In genomic region chrIII:535266-536107, ce11 we compare ENCODE assay signal across 3 worm cellular contexts.
TF ChIP-seq lines count a peak whose summit lies in the region.

No protein-coding gene starts in this region.

TF ChIP-seq in whole organism, L1 larva, 84 proteins besides CTCF, POLR2A, EP300 and RAD21 (continued from another document and continues in another):
- no peak for TF ChIP-seq isw-1 (GFP tag; IDR thresholded peaks at IDR 0.05; lab: Robert Waterston, UW)
- TF ChIP-seq zip-4 (GFP tag; optimal IDR thresholded peaks at IDR 0.05; lab: Kevin White, UChicago): no peak
- TF ChIP-seq lir-3 (tag; optimal IDR thresholded peaks at IDR 0.05; lab: Kevin White, UChicago; ENCODE audit: poor library complexity): peak; percentile 25
- no peak for TF ChIP-seq ets-5 (GFP tag; IDR thresholded peaks at IDR 0.05; lab: Robert Waterston, UW)
- TF ChIP-seq nhr-11 (tag; optimal IDR thresholded peaks at IDR 0.05; lab: Kevin White, UChicago): no peak
- TF ChIP-seq hpl-2 (GFP tag; optimal IDR thresholded peaks at IDR 0.05; lab: Kevin White, UChicago): no peak
- no peak for TF ChIP-seq nhr-237 (tag; optimal IDR thresholded peaks at IDR 0.05; lab: Kevin White, UChicago)
- no peak for TF ChIP-seq hlh-17 (GFP tag; optimal IDR thresholded peaks at IDR 0.05; lab: Kevin White, UChicago; ENCODE audit: borderline replicate concordance)
- peak; percentile 75 for TF ChIP-seq nhr-47 (tag; optimal IDR thresholded peaks at IDR 0.05; lab: Kevin White, UChicago)
- TF ChIP-seq xbp-1 (tag; optimal IDR thresholded peaks at IDR 0.05; lab: Kevin White, UChicago): peak; percentile 37
- no peak for TF ChIP-seq unc-98 (GFP tag; IDR thresholded peaks at IDR 0.05; lab: Robert Waterston, UW)
- peak; percentile 31 for TF ChIP-seq skn-1 (tag; optimal IDR thresholded peaks at IDR 0.05; lab: Kevin White, UChicago)
- TF ChIP-seq nhr-85 (tag; lab: Kevin White, UChicago): peak; percentile 79
- TF ChIP-seq nhr-20 (tag; optimal IDR thresholded peaks at IDR 0.05; lab: Kevin White, UChicago): peak; percentile 58
- TF ChIP-seq egl-27 (tag; optimal IDR thresholded peaks at IDR 0.05; lab: Kevin White, UChicago): no peak
- TF ChIP-seq zag-1 (tag; optimal IDR thresholded peaks at IDR 0.05; lab: Kevin White, UChicago): no peak
- TF ChIP-seq unc-86 (tag; optimal IDR thresholded peaks at IDR 0.05; lab: Kevin White, UChicago): peak; percentile 46
- TF ChIP-seq nhr-77 (tag; optimal IDR thresholded peaks at IDR 0.05; lab: Kevin White, UChicago): no peak
- TF ChIP-seq efl-3 (GFP tag; optimal IDR thresholded peaks at IDR 0.05; lab: Kevin White, UChicago): no peak
- TF ChIP-seq ceh-90 (tag; optimal IDR thresholded peaks at IDR 0.05; lab: Kevin White, UChicago): no peak
- TF ChIP-seq elt-2 (tag; optimal IDR thresholded peaks at IDR 0.05; lab: Kevin White, UChicago): peak; percentile 85
- TF ChIP-seq mef-2 (tag; optimal IDR thresholded peaks at IDR 0.05; lab: Kevin White, UChicago): no peak
- TF ChIP-seq lin-13 (GFP tag; optimal IDR thresholded peaks at IDR 0.05; lab: Kevin White, UChicago): no peak
- no peak for TF ChIP-seq hlh-4 (tag; optimal IDR thresholded peaks at IDR 0.05; lab: Kevin White, UChicago)
- no peak for TF ChIP-seq sptf-1 (tag; optimal IDR thresholded peaks at IDR 0.05; lab: Kevin White, UChicago)
- TF ChIP-seq dsc-1 (tag; optimal IDR thresholded peaks at IDR 0.05; lab: Kevin White, UChicago): peak; percentile 76
- TF ChIP-seq tlp-1 (tag; optimal IDR thresholded peaks at IDR 0.05; lab: Kevin White, UChicago): no peak
- peak; percentile 59 for TF ChIP-seq swsn-7 (tag; optimal IDR thresholded peaks at IDR 0.05; lab: Kevin White, UChicago)
- no peak for TF ChIP-seq fkh-10 (GFP tag; optimal IDR thresholded peaks at IDR 0.05; lab: Kevin White, UChicago)
- TF ChIP-seq aha-1 (tag; optimal IDR thresholded peaks at IDR 0.05; lab: Kevin White, UChicago): no peak
- no peak for TF ChIP-seq nhr-12 (tag; optimal IDR thresholded peaks at IDR 0.05; lab: Kevin White, UChicago)
- no peak for TF ChIP-seq ama-1 (optimal IDR thresholded peaks at IDR 0.05; lab: Kevin White, UChicago)
- no peak for TF ChIP-seq mdl-1 (tag; optimal IDR thresholded peaks at IDR 0.05; lab: Kevin White, UChicago)
- TF ChIP-seq jun-1 (tag; optimal IDR thresholded peaks at IDR 0.05; lab: Kevin White, UChicago): no peak
- peak; percentile 14 for TF ChIP-seq pax-3 (tag; optimal IDR thresholded peaks at IDR 0.05; lab: Kevin White, UChicago)
- TF ChIP-seq alr-1 (tag; optimal IDR thresholded peaks at IDR 0.05; lab: Kevin White, UChicago; ENCODE audit: borderline replicate concordance): no peak
- TF ChIP-seq lsy-2 (tag; optimal IDR thresholded peaks at IDR 0.05; lab: Kevin White, UChicago): peak; percentile 32 to 57
- TF ChIP-seq nhr-28 (tag; optimal IDR thresholded peaks at IDR 0.05; lab: Kevin White, UChicago): no peak
- TF ChIP-seq pag-3 (tag; optimal IDR thresholded peaks at IDR 0.05; lab: Kevin White, UChicago; ENCODE audit: borderline replicate concordance, insufficient read depth): no peak
- TF ChIP-seq nhr-76 (tag; optimal IDR thresholded peaks at IDR 0.05; lab: Kevin White, UChicago): no peak
- TF ChIP-seq nhr-19 (GFP tag; conservative IDR thresholded peaks at IDR 0.05; lab: Robert Waterston, UW): no peak; the same call in 1 of the 2 replicates
- TF ChIP-seq irx-1 (tag; optimal IDR thresholded peaks at IDR 0.05; lab: Kevin White, UChicago): no peak
- TF ChIP-seq F16B12.6 (tag; optimal IDR thresholded peaks at IDR 0.05; lab: Kevin White, UChicago): no peak
- no peak for TF ChIP-seq ceh-8 (GFP tag; optimal IDR thresholded peaks at IDR 0.05; lab: Kevin White, UChicago)
- peak; percentile 66 for TF ChIP-seq snu-23 (GFP tag; optimal IDR thresholded peaks at IDR 0.05; lab: Kevin White, UChicago)

TF ChIP-seq in whole organism, L3 larva, 47 proteins besides CTCF, POLR2A, EP300 and RAD21 (continued from another document):
- TF ChIP-seq unc-39 (tag; optimal IDR thresholded peaks at IDR 0.05; lab: Kevin White, UChicago) (no peak), egl-5 (tag; optimal IDR thresholded peaks at IDR 0.05; lab: Kevin White, UChicago) (no peak), ztf-4 (tag; optimal IDR thresholded peaks at IDR 0.05; lab: Kevin White, UChicago) (no peak), tbx-2 (tag; optimal IDR thresholded peaks at IDR 0.05; lab: Kevin White, UChicago) (peak; percentile 1), ceh-28 (tag; optimal IDR thresholded peaks at IDR 0.05; lab: Kevin White, UChicago) (no peak), mdl-1 (tag; optimal IDR thresholded peaks at IDR 0.05; lab: Kevin White, UChicago) (no peak), jun-1 (tag; optimal IDR thresholded peaks at IDR 0.05; lab: Kevin White, UChicago) (peak; percentile 40), fkh-10 (GFP tag; optimal IDR thresholded peaks at IDR 0.05; lab: Kevin White, UChicago) (no peak), hmg-11 (tag; optimal IDR thresholded peaks at IDR 0.05; lab: Kevin White, UChicago) (peak; percentile 71)

TF ChIP-seq in whole organism, young adult, 124 proteins besides CTCF, POLR2A, EP300 and RAD21 (continued from another document):
- TF ChIP-seq mxl-1 (tag; optimal IDR thresholded peaks at IDR 0.05; lab: Kevin White, UChicago) (peak; percentile 9), lin-40 (tag; optimal IDR thresholded peaks at IDR 0.05; lab: Kevin White, UChicago) (peak; percentile 66), F37B4.10 (GFP tag; IDR thresholded peaks at IDR 0.05; lab: Robert Waterston, UW) (0 out of 2 replicates have a peak, but pooled peaks have one; percentile 41), ccch-3 (GFP tag; optimal IDR thresholded peaks at IDR 0.05; lab: Kevin White, UChicago) (no peak), ztf-26 (tag; optimal IDR thresholded peaks at IDR 0.05; lab: Kevin White, UChicago) (peak; percentile 34), let-526 (GFP tag; IDR thresholded peaks at IDR 0.05; lab: Robert Waterston, UW) (no peak), chd-7 (tag; optimal IDR thresholded peaks at IDR 0.05; lab: Kevin White, UChicago) (peak; percentile 6), aptf-3 (GFP tag; IDR thresholded peaks at IDR 0.05; lab: Robert Waterston, UW) (no peak), rec-8 (tag; optimal IDR thresholded peaks at IDR 0.05; lab: Kevin White, UChicago) (peak in 1 of 2 experiments; percentile 15), pbrm-1 (GFP tag; IDR thresholded peaks at IDR 0.05; lab: Robert Waterston, UW) (peak; percentile 59), snpc-4 (GFP tag; optimal IDR thresholded peaks at IDR 0.05; lab: Kevin White, UChicago) (no peak), snpc-4 (tag; optimal IDR thresholded peaks at IDR 0.05; lab: Kevin White, UChicago) (peak in 1 of 4 experiments; percentile 61), lin-26 (GFP tag; IDR thresholded peaks at IDR 0.05; lab: Robert Waterston, UW) (peak; percentile 59; the same call in 1 of the 2 replicates), xnd-1 (tag; optimal IDR thresholded peaks at IDR 0.05; lab: Kevin White, UChicago) (no peak), ekl-4 (GFP tag; IDR thresholded peaks at IDR 0.05; lab: Robert Waterston, UW) (peak; percentile 43; the same call in 1 of the 2 replicates), rcor-1 (GFP tag; IDR thresholded peaks at IDR 0.05; lab: Robert Waterston, UW) (peak; percentile 29; the same call in 1 of the 2 replicates), bed-1 (GFP tag; IDR thresholded peaks at IDR 0.05; lab: Robert Waterston, UW) (no peak), D2030.7 (GFP tag; IDR thresholded peaks at IDR 0.05; lab: Robert Waterston, UW) (0 out of 2 replicates have a peak, but pooled peaks have one; percentile 29), K12H6.12 (tag; optimal IDR thresholded peaks at IDR 0.05; lab: Kevin White, UChicago) (no peak), nfyb-1 (GFP tag; IDR thresholded peaks at IDR 0.05; lab: Robert Waterston, UW) (0 out of 2 replicates have a peak, but pooled peaks have one; percentile 51), ceh-100 (GFP tag; IDR thresholded peaks at IDR 0.05; lab: Robert Waterston, UW) (no peak), lin-54 (GFP tag; optimal IDR thresholded peaks at IDR 0.05; lab: Kevin White, UChicago) (peak; percentile 12), B0019.2 (GFP tag; conservative IDR thresholded peaks at IDR 0.05; lab: Robert Waterston, UW) (no peak), snpc-1.1 (tag; optimal IDR thresholded peaks at IDR 0.05; lab: Kevin White, UChicago; ENCODE audit: insufficient read depth) (peak; percentile 8), B0261.1 (tag; optimal IDR thresholded peaks at IDR 0.05; lab: Kevin White, UChicago) (peak; percentile 78), nhr-90 (tag; optimal IDR thresholded peaks at IDR 0.05; lab: Kevin White, UChicago) (peak; percentile 59), ceh-40 (GFP tag; IDR thresholded peaks at IDR 0.05; lab: Robert Waterston, UW) (no peak), C17E4.6 (GFP tag; IDR thresholded peaks at IDR 0.05; lab: Robert Waterston, UW) (no peak), bed-2 (GFP tag; IDR thresholded peaks at IDR 0.05; lab: Robert Waterston, UW) (no peak)
